Fruit fly (Drosophila melanogaster) whole organism, embryonic: Measurements from ENCODE around the gene wisp.

ENCODE experiments used
- CG1024 ChIP-seq: fragments of 200-800 bp; sonication (Bioruptor generic); IDR thresholded peaks from 2 replicates; pipeline ENCODE4 v1.3.6; 2022; ENCODE audit warnings: missing biosample characterization, missing genetic modification characterization
- Opbp ChIP-seq: fragments of 200-800 bp; sonication (Bioruptor generic); IDR thresholded peaks from 3 replicates; pipeline ENCODE4 v1.3.6; 2022; ENCODE audit warnings: missing biosample characterization, missing genetic modification characterization; ENCODE audit not compliant: partially characterized antibody
- btn ChIP-seq: fragments of 200-800 bp; sonication (Bioruptor generic); optimal IDR thresholded peaks from 2 replicates; lab custom pipeline; 2016; ENCODE audit warnings: missing biosample characterization, missing genetic modification characterization
- lola ChIP-seq, 3 experiments: fragments of >200 bp in 2 of 3; fragments of 200-800 bp in 1 of 3; sonication (Bioruptor generic) in 1 of 3; optimal IDR thresholded peaks; 2 replicates each; lab custom pipeline; 2017 to 2019; ENCODE audit warnings: missing biosample characterization in 3 of 3, missing genetic modification characterization in 3 of 3, mild to moderate bottlenecking in 1 of 3, moderate library complexity in 1 of 3
- unpg ChIP-seq: fragments of 200-800 bp; sonication (Bioruptor generic); optimal IDR thresholded peaks from 3 replicates; lab custom pipeline; 2018; ENCODE audit warnings: missing biosample characterization, mild to moderate bottlenecking, missing genetic modification characterization, moderate library complexity
- vnd ChIP-seq: fragments of 200-800 bp; sonication (Bioruptor generic); IDR thresholded peaks from 3 replicates; pipeline ENCODE4 v1.3.6; 2022; ENCODE audit warnings: missing biosample characterization, missing genetic modification characterization; ENCODE audit not compliant: partially characterized antibody

DNA sequence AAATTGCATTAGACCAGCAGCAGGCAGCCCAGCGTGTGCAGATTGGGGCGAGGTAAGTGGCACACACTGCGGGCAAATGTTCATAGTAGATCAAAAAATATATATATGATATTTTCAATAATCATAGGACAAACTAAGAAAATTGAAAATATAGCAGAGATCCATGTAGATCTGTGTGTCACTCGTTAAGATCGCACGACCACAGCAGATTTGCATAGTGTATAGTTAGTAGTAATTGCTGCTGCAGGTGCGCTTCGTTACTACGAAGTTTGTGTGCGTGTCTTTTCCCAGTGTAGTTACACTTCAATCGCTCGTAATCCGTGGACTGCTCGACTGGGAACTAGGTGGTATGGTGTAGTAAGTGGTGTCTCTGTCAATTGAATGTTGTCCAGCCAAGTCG, 16.6 kb upstream of the wisp start, which contains the start of gene CG10352:
- no peak for TF ChIP-seq unpg (GFP tag; lab: Kevin White, UChicago)
- TF ChIP-seq CG1024, result no peak
- TF ChIP-seq vnd (GFP tag; lab: Robert Waterston, UW), result no peak
- TF ChIP-seq lola (GFP tag; optimal IDR thresholded peaks at IDR 0.05; lab: Kevin White, UChicago), result no peak
- no peak for TF ChIP-seq btn (GFP tag; lab: Kevin White, UChicago)
- TF ChIP-seq Opbp (GFP tag; lab: Robert Waterston, UW), result no peak
